Fruit fly (Drosophila melanogaster) whole organism, prepupa: ENCODE results near the gene IFT57.
A peak's percentile ranks its signal among the peaks of the same experiment; 100 is the strongest.

Experiments
- CG10631 ChIP-seq: fragments of 200-800 bp; sonication (Bioruptor generic); optimal IDR thresholded peaks from 2 replicates; lab custom pipeline; 2016; ENCODE audit warnings: missing biosample characterization, missing genetic modification characterization
- CG10669 ChIP-seq: fragments of 200-800 bp; sonication (Bioruptor generic); optimal IDR thresholded peaks from 3 replicates; lab custom pipeline; 2018; ENCODE audit warnings: missing biosample characterization, mild to moderate bottlenecking, missing genetic modification characterization, moderate library complexity
- CG11294 ChIP-seq: fragments of 200-800 bp; sonication (Bioruptor generic); IDR thresholded peaks from 2 replicates; pipeline ENCODE4 v1.3.6; 2022; ENCODE audit warnings: missing biosample characterization, missing genetic modification characterization
- CG11902 ChIP-seq: fragments of 200-800 bp; sonication (Bioruptor generic); optimal IDR thresholded peaks from 3 replicates; lab custom pipeline; 2016; ENCODE audit warnings: missing biosample characterization, missing genetic modification characterization
- CG15336 ChIP-seq: fragments of 200-800 bp; sonication (Bioruptor generic); IDR thresholded peaks from 2 replicates; pipeline ENCODE4 v1.3.6; 2022; ENCODE audit warnings: missing biosample characterization, missing genetic modification characterization
- CG1621 ChIP-seq: fragments of 200-800 bp; sonication (Bioruptor generic); optimal IDR thresholded peaks from 3 replicates; lab custom pipeline; 2018; ENCODE audit warnings: missing biosample characterization, mild to moderate bottlenecking, missing genetic modification characterization
- CG16779 ChIP-seq: fragments of 200-800 bp; sonication (Bioruptor generic); optimal IDR thresholded peaks from 3 replicates; lab custom pipeline; 2017; ENCODE audit warnings: missing biosample characterization, mild to moderate bottlenecking, missing genetic modification characterization
- CG3032 ChIP-seq: fragments of 200-800 bp; optimal IDR thresholded peaks from 2 replicates; lab custom pipeline; 2019; ENCODE audit warnings: missing biosample characterization, mild to moderate bottlenecking, missing genetic modification characterization, moderate library complexity
- CG31627 ChIP-seq: fragments of 200-800 bp; sonication (Bioruptor generic); optimal IDR thresholded peaks from 3 replicates; lab custom pipeline; 2016; ENCODE audit warnings: missing biosample characterization, missing genetic modification characterization
- CG32006 ChIP-seq: fragments of 200-800 bp; sonication (Bioruptor generic); optimal IDR thresholded peaks from 3 replicates; lab custom pipeline; 2017; ENCODE audit warnings: missing biosample characterization, mild to moderate bottlenecking, missing genetic modification characterization
- CG34406 ChIP-seq: fragments of 200-800 bp; sonication (Bioruptor generic); optimal IDR thresholded peaks from 3 replicates; lab custom pipeline; 2016; ENCODE audit warnings: missing biosample characterization, missing genetic modification characterization
- CG3919 ChIP-seq: fragments of 200-800 bp; sonication (Bioruptor generic); optimal IDR thresholded peaks from 3 replicates; lab custom pipeline; 2016; ENCODE audit warnings: missing biosample characterization, missing genetic modification characterization
- CG4318 ChIP-seq: fragments of 200-800 bp; sonication (Bioruptor generic); optimal IDR thresholded peaks from 3 replicates; lab custom pipeline; 2017; ENCODE audit warnings: missing biosample characterization, mild to moderate bottlenecking, missing genetic modification characterization
- CG6163 ChIP-seq: fragments of 200-800 bp; sonication (Bioruptor generic); IDR thresholded peaks from 3 replicates; pipeline ENCODE4 v1.3.6; 2022; ENCODE audit warnings: missing biosample characterization, missing genetic modification characterization
- CG6792 ChIP-seq: fragments of 200-800 bp; sonication (Bioruptor generic); optimal IDR thresholded peaks from 3 replicates; lab custom pipeline; 2016; ENCODE audit warnings: missing biosample characterization, missing genetic modification characterization
- CG6808 ChIP-seq: fragments of 200-800 bp; sonication (Bioruptor generic); optimal IDR thresholded peaks from 3 replicates; lab custom pipeline; 2017; ENCODE audit warnings: missing biosample characterization, missing genetic modification characterization, mild to moderate bottlenecking, moderate library complexity, missing genetic modification reagents
- CG6854 ChIP-seq: fragments of 200-800 bp; sonication (Bioruptor generic); optimal IDR thresholded peaks from 2 replicates; lab custom pipeline; 2017; ENCODE audit warnings: missing biosample characterization, mild to moderate bottlenecking, missing genetic modification characterization
- CG8319 ChIP-seq: fragments of 200-800 bp; sonication (Bioruptor generic); optimal IDR thresholded peaks from 3 replicates; lab custom pipeline; 2016; ENCODE audit warnings: missing biosample characterization, missing genetic modification characterization
- CG8632 ChIP-seq: fragments of 200-800 bp; sonication (Bioruptor generic); optimal IDR thresholded peaks from 3 replicates; lab custom pipeline; 2016; ENCODE audit warnings: missing biosample characterization, missing genetic modification characterization
- Eip78C ChIP-seq: fragments of 200-800 bp; sonication (Bioruptor generic); peaks from one replicate; lab custom pipeline; 2016; ENCODE audit warnings: missing biosample characterization, missing genetic modification characterization
- Eip93F ChIP-seq: fragments of 200-800 bp; sonication (Bioruptor generic); optimal IDR thresholded peaks from 2 replicates; lab custom pipeline; 2016; ENCODE audit warnings: missing biosample characterization, mild to moderate bottlenecking, missing genetic modification characterization
- Ets21C ChIP-seq: fragments of 200-800 bp; sonication (Bioruptor generic); optimal IDR thresholded peaks from 3 replicates; lab custom pipeline; 2016; ENCODE audit warnings: missing biosample characterization, missing genetic modification characterization
- Ets96B ChIP-seq: fragments of 200-800 bp; optimal IDR thresholded peaks from 2 replicates; lab custom pipeline; 2019; ENCODE audit warnings: missing biosample characterization, mild to moderate bottlenecking, missing genetic modification characterization, moderate library complexity
- Gug ChIP-seq: fragments of 200-800 bp; sonication (Bioruptor generic); IDR thresholded peaks from 2 replicates; pipeline ENCODE4 v1.3.6; 2022; ENCODE audit warnings: missing biosample characterization, missing genetic modification characterization
- Hr38 ChIP-seq: sonication (Bioruptor generic); optimal IDR thresholded peaks from 2 replicates; lab custom pipeline; 2016; ENCODE audit warnings: missing biosample characterization, missing genetic modification characterization
- Hr39 ChIP-seq: fragments of 200-800 bp; sonication (Bioruptor generic); optimal IDR thresholded peaks from 2 replicates; lab custom pipeline; 2016; ENCODE audit warnings: missing biosample characterization, missing genetic modification characterization
- Hr4 ChIP-seq: fragments of 200-800 bp; sonication (Bioruptor generic); optimal IDR thresholded peaks from 3 replicates; lab custom pipeline; 2016; ENCODE audit warnings: missing biosample characterization, missing genetic modification characterization
- Lpt ChIP-seq: fragments of 200-800 bp; sonication (Bioruptor generic); optimal IDR thresholded peaks from 3 replicates; lab custom pipeline; 2016; ENCODE audit warnings: missing biosample characterization, missing genetic modification characterization
- Met ChIP-seq: fragments of 200-800 bp; sonication (Bioruptor generic); optimal IDR thresholded peaks from 3 replicates; lab custom pipeline; 2016; ENCODE audit warnings: missing biosample characterization, missing genetic modification characterization
- OdsH ChIP-seq: fragments of 200-800 bp; sonication (Bioruptor generic); optimal IDR thresholded peaks from 3 replicates; lab custom pipeline; 2016; ENCODE audit warnings: missing biosample characterization, missing genetic modification characterization
- Smox ChIP-seq: fragments of 200-800 bp; sonication (Bioruptor generic); optimal IDR thresholded peaks from 3 replicates; lab custom pipeline; 2016; ENCODE audit warnings: missing biosample characterization, missing genetic modification characterization
- Sox102F ChIP-seq: fragments of 200-800 bp; sonication (Bioruptor generic); optimal IDR thresholded peaks from 2 replicates; lab custom pipeline; 2016; ENCODE audit warnings: missing biosample characterization, mild to moderate bottlenecking, missing genetic modification characterization
- Sox14 ChIP-seq: fragments of 200-800 bp; sonication (Bioruptor generic); optimal IDR thresholded peaks from 3 replicates; lab custom pipeline; 2016; ENCODE audit warnings: missing biosample characterization, missing genetic modification characterization
- Sox15 ChIP-seq: fragments of 200-800 bp; sonication (Bioruptor generic); optimal IDR thresholded peaks from 3 replicates; lab custom pipeline; 2016; ENCODE audit warnings: missing biosample characterization, missing genetic modification characterization
- achi ChIP-seq: fragments of 200-800 bp; sonication (Bioruptor generic); optimal IDR thresholded peaks from 3 replicates; lab custom pipeline; 2016; ENCODE audit warnings: missing biosample characterization, missing genetic modification characterization
- acj6 ChIP-seq: fragments of 200-800 bp; sonication (Bioruptor generic); optimal IDR thresholded peaks from 3 replicates; lab custom pipeline; 2016; ENCODE audit warnings: missing biosample characterization, missing genetic modification characterization
- cyc ChIP-seq: fragments of 200-800 bp; sonication (Bioruptor generic); optimal IDR thresholded peaks from 3 replicates; lab custom pipeline; 2016; ENCODE audit warnings: missing biosample characterization, missing genetic modification characterization
- dac ChIP-seq: fragments of 200-800 bp; sonication (Bioruptor generic); optimal IDR thresholded peaks from 2 replicates; lab custom pipeline; 2017; ENCODE audit warnings: missing biosample characterization, mild to moderate bottlenecking, missing genetic modification characterization
- eg ChIP-seq: fragments of 200-800 bp; sonication (Bioruptor generic); IDR thresholded peaks from 3 replicates; pipeline ENCODE4 v1.3.6; 2022; ENCODE audit warnings: missing biosample characterization, missing genetic modification characterization
- esn ChIP-seq: fragments of 200-800 bp; sonication (Bioruptor generic); optimal IDR thresholded peaks from 2 replicates; lab custom pipeline; 2016; ENCODE audit warnings: missing biosample characterization, mild to moderate bottlenecking, missing genetic modification characterization, moderate library complexity
- fd59A ChIP-seq: fragments of 200-800 bp; sonication (Bioruptor generic); optimal IDR thresholded peaks from 2 replicates; lab custom pipeline; 2017; ENCODE audit warnings: missing biosample characterization, mild to moderate bottlenecking, missing genetic modification characterization, missing genetic modification reagents
- lz ChIP-seq: fragments of 200-800 bp; sonication (Bioruptor generic); optimal IDR thresholded peaks from 3 replicates; lab custom pipeline; 2016; ENCODE audit warnings: missing biosample characterization, missing genetic modification characterization
- net ChIP-seq: fragments of 200-800 bp; sonication (Bioruptor generic); optimal IDR thresholded peaks from 3 replicates; lab custom pipeline; 2016; ENCODE audit warnings: missing biosample characterization, missing genetic modification characterization
- spab ChIP-seq: fragments of 200-800 bp; sonication (Bioruptor generic); optimal IDR thresholded peaks from 2 replicates; lab custom pipeline; 2017; ENCODE audit warnings: missing biosample characterization, mild to moderate bottlenecking, missing genetic modification characterization, missing genetic modification reagents
- svp ChIP-seq: fragments of 200-800 bp; sonication (Bioruptor generic); peaks from one replicate; lab custom pipeline; 2016; ENCODE audit warnings: missing biosample characterization, missing genetic modification characterization
- topi ChIP-seq: fragments of 200-800 bp; sonication (Bioruptor generic); optimal IDR thresholded peaks from 3 replicates; lab custom pipeline; 2016; ENCODE audit warnings: missing biosample characterization, missing genetic modification characterization

Gene IFT57

DNA sequence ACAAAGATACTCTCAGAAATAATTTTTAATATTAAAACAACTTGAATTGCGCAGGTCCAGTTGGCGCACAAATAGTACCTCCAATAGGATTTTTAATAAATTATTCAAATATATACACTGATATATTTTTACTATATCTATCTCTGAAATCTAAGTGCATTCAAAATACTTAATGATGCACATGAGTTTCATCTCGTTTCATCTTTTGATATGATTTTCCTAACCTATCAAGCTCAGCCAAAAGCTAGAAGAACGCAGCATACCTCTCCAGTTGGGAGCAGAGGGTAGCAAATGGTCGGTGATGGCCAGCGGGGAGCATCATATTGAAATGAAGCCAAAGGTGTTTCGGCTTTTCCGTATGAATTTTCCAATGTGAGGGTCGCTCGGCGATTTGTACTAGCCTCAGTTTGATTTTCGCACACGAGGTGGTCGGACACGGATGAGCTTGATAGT, 5.8 kb upstream of the IFT57 start, which contains the start of gene CG8852:
TSS of gene CG8852 (plus strand) at position 403 of the 453 bp plus-strand sequence.
- TF ChIP-seq Gug: no peak
- TF ChIP-seq spab (GFP tag; lab: Kevin White, UChicago): no peak
- TF ChIP-seq CG16779 (tag; lab: Kevin White, UChicago): no peak

DNA sequence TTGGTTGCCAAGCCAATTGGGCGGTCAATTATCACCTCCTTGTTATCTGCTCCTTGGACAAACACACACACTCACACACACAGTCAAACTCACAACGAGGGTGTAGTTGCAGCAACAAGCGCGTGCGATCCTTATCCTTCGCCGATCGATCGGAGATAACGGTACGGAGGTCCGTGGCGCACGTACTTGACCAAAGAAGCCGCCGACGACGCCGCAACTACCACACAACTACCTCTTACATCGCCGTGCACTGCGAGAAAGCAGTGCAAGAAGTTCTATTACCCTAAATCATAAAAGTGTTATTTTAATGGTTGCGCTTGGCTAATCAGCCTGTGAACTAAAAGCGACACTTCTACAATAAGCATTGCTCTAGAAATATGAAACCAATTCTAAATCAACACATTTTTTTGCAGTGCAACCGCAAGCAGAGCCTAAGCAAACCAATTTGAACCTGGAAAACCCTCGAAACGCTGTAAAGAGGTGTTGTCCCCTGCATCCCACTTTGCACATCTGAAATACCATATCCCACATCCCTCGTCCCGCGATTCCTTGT, 2.5 kb downstream of the IFT57 start:
- TF ChIP-seq Sox15 (peak; percentile 2), CG10669 (GFP tag; lab: Kevin White, UChicago) (peak; percentile 14), Sox14 (GFP tag; lab: Kevin White, UChicago) (peak; percentile 66), CG6163 (GFP tag; lab: Robert Waterston, UW) (peak; percentile 57; the same call in 1 of the 3 replicates), svp (GFP tag; lab: Kevin White, UChicago) (no peak), lz (GFP tag; lab: Kevin White, UChicago) (peak; percentile 37), Eip78C (GFP tag; lab: Kevin White, UChicago) (peak; percentile 76), Smox (peak; percentile 6), CG8632 (GFP tag; lab: Kevin White, UChicago) (no peak), CG1621 (tag; lab: Kevin White, UChicago) (no peak), Met (GFP tag; lab: Kevin White, UChicago) (peak; percentile 54), cyc (GFP tag; lab: Kevin White, UChicago) (peak; percentile 3), CG31627 (GFP tag; lab: Kevin White, UChicago) (peak; percentile 41), topi (peak; percentile 27), Lpt (GFP tag; lab: Kevin White, UChicago) (no peak), Hr38 (GFP tag; lab: Kevin White, UChicago) (no peak), Eip93F (GFP tag; lab: Kevin White, UChicago) (no peak), Sox102F (GFP tag; lab: Kevin White, UChicago) (peak; percentile 13), CG32006 (GFP tag; lab: Kevin White, UChicago) (peak; percentile 44), CG6808 (peak; percentile 36), Ets21C (no peak), acj6 (GFP tag; lab: Kevin White, UChicago) (peak; percentile 37), CG6792 (GFP tag; lab: Kevin White, UChicago) (peak; percentile 24), spab (GFP tag; lab: Kevin White, UChicago) (peak; percentile 11), fd59A (peak; percentile 26), CG15336 (0 out of 2 replicates have a peak, but pooled peaks have one; percentile 8), CG4318 (GFP tag; lab: Kevin White, UChicago) (no peak), CG8319 (peak; percentile 14), OdsH (GFP tag; lab: Kevin White, UChicago) (peak; percentile 20), eg (GFP tag; lab: Robert Waterston, UW) (peak; percentile 66; the same call in 1 of the 3 replicates), CG3919 (GFP tag; lab: Kevin White, UChicago) (peak; percentile 64), CG3032 (tag; lab: Kevin White, UChicago) (peak; percentile 19), dac (GFP tag; lab: Kevin White, UChicago) (no peak), Ets96B (tag; lab: Kevin White, UChicago) (peak; percentile 31), CG6854 (GFP tag; lab: Kevin White, UChicago) (no peak), CG16779 (tag; lab: Kevin White, UChicago) (no peak), Hr39 (GFP tag; lab: Kevin White, UChicago) (peak; percentile 54), Hr4 (peak; percentile 30), net (GFP tag; lab: Kevin White, UChicago) (peak; percentile 6), CG10631 (peak; percentile 16), CG11294 (GFP tag; lab: Robert Waterston, UW) (0 out of 2 replicates have a peak, but pooled peaks have one; percentile 19), achi (GFP tag; lab: Kevin White, UChicago) (peak; percentile 27), CG34406 (GFP tag; lab: Kevin White, UChicago) (peak; percentile 38), esn (peak; percentile 49), CG11902 (peak; percentile 18)
- TF ChIP-seq, all 60 proteins: peak for 34
